Fruit fly (Drosophila melanogaster) whole organism, embryonic: ENCODE data around the gene TFAM.

Experiments used
- Aef1 ChIP-seq: fragments of 200-800 bp; sonication (Bioruptor generic); IDR thresholded peaks from 3 replicates; pipeline ENCODE4 v1.3.6; 2022; ENCODE audit warnings: missing biosample characterization, missing genetic modification characterization
- CG10366 ChIP-seq: fragments of 200-800 bp; sonication (Bioruptor generic); IDR thresholded peaks from 2 replicates; pipeline ENCODE4 v1.3.6; 2022; ENCODE audit warnings: missing biosample characterization, missing genetic modification characterization
- CG12071 ChIP-seq: fragments of 200-800 bp; sonication (Bioruptor generic); optimal IDR thresholded peaks from 3 replicates; lab custom pipeline; 2018; ENCODE audit warnings: missing biosample characterization, mild to moderate bottlenecking, missing genetic modification characterization
- CG12236 ChIP-seq: fragments of 200-800 bp; sonication (Bioruptor generic); optimal IDR thresholded peaks from 2 replicates; lab custom pipeline; 2016; ENCODE audit warnings: missing biosample characterization, missing genetic modification characterization
- CG12942 ChIP-seq: fragments of 200-800 bp; sonication (Bioruptor generic); optimal IDR thresholded peaks from 3 replicates; lab custom pipeline; 2016; ENCODE audit warnings: missing biosample characterization, missing genetic modification characterization
- CG14014 ChIP-seq: fragments of 200-800 bp; sonication (Bioruptor generic); IDR thresholded peaks from 2 replicates; pipeline ENCODE4 v1.3.6; 2022; ENCODE audit warnings: missing biosample characterization, missing genetic modification characterization
- CG14965 ChIP-seq: fragments of 200-800 bp; sonication (Bioruptor generic); optimal IDR thresholded peaks from 2 replicates; lab custom pipeline; 2016; ENCODE audit warnings: missing biosample characterization, missing genetic modification characterization, borderline replicate concordance
- CG1529 ChIP-seq: fragments of 200-800 bp; sonication (Bioruptor generic); optimal IDR thresholded peaks from 3 replicates; lab custom pipeline; 2018; ENCODE audit warnings: missing biosample characterization, missing genetic modification characterization
- CG17328 ChIP-seq: fragments of 200-800 bp; sonication (Bioruptor generic); IDR thresholded peaks from 2 replicates; pipeline ENCODE4 v1.3.6; 2022; ENCODE audit warnings: missing biosample characterization, missing genetic modification characterization
- CG17612 ChIP-seq: fragments of 200-800 bp; sonication (Bioruptor generic); IDR thresholded peaks from 2 replicates; pipeline ENCODE4 v1.3.6; 2022; ENCODE audit warnings: missing biosample characterization, missing genetic modification characterization
- CG17802 ChIP-seq: fragments of 200-800 bp; sonication (Bioruptor generic); optimal IDR thresholded peaks from 2 replicates; lab custom pipeline; 2018; ENCODE audit warnings: missing biosample characterization, mild to moderate bottlenecking, missing genetic modification characterization, moderate library complexity
- CG17912 ChIP-seq: fragments of 200-800 bp; sonication (Bioruptor generic); optimal IDR thresholded peaks from 2 replicates; lab custom pipeline; 2018; ENCODE audit warnings: missing biosample characterization, mild to moderate bottlenecking, missing genetic modification characterization
- CG1792 ChIP-seq: fragments of 200-800 bp; sonication (Bioruptor generic); optimal IDR thresholded peaks from 2 replicates; lab custom pipeline; 2016; ENCODE audit warnings: missing biosample characterization, missing genetic modification characterization
- CG30020 ChIP-seq: fragments of 200-800 bp; optimal IDR thresholded peaks from 2 replicates; lab custom pipeline; 2019; ENCODE audit warnings: missing biosample characterization, mild to moderate bottlenecking, missing genetic modification characterization, moderate library complexity
- CG33557 ChIP-seq: fragments of 200-800 bp; sonication (Bioruptor generic); optimal IDR thresholded peaks from 2 replicates; lab custom pipeline; 2019; ENCODE audit warnings: missing biosample characterization, mild to moderate bottlenecking, missing genetic modification characterization, moderate library complexity
- CG3847 ChIP-seq: fragments of 200-800 bp; sonication (Bioruptor generic); IDR thresholded peaks from 2 replicates; pipeline ENCODE4 v1.3.6; 2022; ENCODE audit warnings: missing biosample characterization, missing genetic modification characterization
- CG4282 ChIP-seq: fragments of 200-800 bp; sonication (Bioruptor generic); optimal IDR thresholded peaks from 2 replicates; lab custom pipeline; 2016; ENCODE audit warnings: missing biosample characterization, missing genetic modification characterization
- CG5180 ChIP-seq: fragments of 200-800 bp; sonication (Bioruptor generic); optimal IDR thresholded peaks from 3 replicates; lab custom pipeline; 2017; ENCODE audit warnings: missing biosample characterization, missing genetic modification characterization, mild to moderate bottlenecking, moderate library complexity, missing genetic modification reagents
- CG7963 ChIP-seq: fragments of 200-800 bp; sonication (Bioruptor generic); IDR thresholded peaks from 3 replicates; pipeline ENCODE4 v1.3.6; 2022; ENCODE audit warnings: missing biosample characterization, missing genetic modification characterization; ENCODE audit not compliant: partially characterized antibody
- CG8924 ChIP-seq: fragments of 200-800 bp; optimal IDR thresholded peaks from 3 replicates; lab custom pipeline; 2019; ENCODE audit warnings: missing biosample characterization, mild to moderate bottlenecking, missing genetic modification characterization, moderate library complexity
- CHES-1-like ChIP-seq: fragments of 200-800 bp; sonication (Bioruptor generic); optimal IDR thresholded peaks from 2 replicates; lab custom pipeline; 2016; ENCODE audit warnings: missing biosample characterization, missing genetic modification characterization
- CrebB ChIP-seq: fragments of 200-800 bp; sonication (Bioruptor generic); optimal IDR thresholded peaks from 3 replicates; lab custom pipeline; 2018; ENCODE audit warnings: missing biosample characterization, mild to moderate bottlenecking, missing genetic modification characterization
- D19A ChIP-seq: fragments of 200-800 bp; optimal IDR thresholded peaks from 3 replicates; lab custom pipeline; 2019; ENCODE audit warnings: missing biosample characterization, mild to moderate bottlenecking, missing genetic modification characterization, moderate library complexity
- Dad ChIP-seq: fragments of 200-800 bp; sonication (Bioruptor generic); optimal IDR thresholded peaks from 3 replicates; lab custom pipeline; 2016; ENCODE audit warnings: missing biosample characterization, missing genetic modification characterization
- Doc2 ChIP-seq: fragments of 200-800 bp; sonication (Bioruptor generic); IDR thresholded peaks from 2 replicates; pipeline ENCODE4 v1.3.6; 2022; ENCODE audit warnings: missing biosample characterization, missing genetic modification characterization
- Doc3 ChIP-seq: fragments of 200-800 bp; sonication (Bioruptor generic); IDR thresholded peaks from 3 replicates; pipeline ENCODE4 v1.3.6; 2022; ENCODE audit warnings: missing biosample characterization, missing genetic modification characterization; ENCODE audit not compliant: partially characterized antibody
- Ets97D ChIP-seq: fragments of 200-800 bp; sonication (Bioruptor generic); optimal IDR thresholded peaks from 3 replicates; lab custom pipeline; 2016; ENCODE audit warnings: missing biosample characterization, missing genetic modification characterization
- HLH4C ChIP-seq: fragments of 200-800 bp; sonication (Bioruptor generic); IDR thresholded peaks from 3 replicates; pipeline ENCODE4 v1.3.6; 2022; ENCODE audit warnings: missing biosample characterization, missing genetic modification characterization; ENCODE audit not compliant: partially characterized antibody
- MBD-R2 ChIP-seq: fragments of 200-800 bp; sonication (Bioruptor generic); IDR thresholded peaks from 2 replicates; pipeline ENCODE4 v1.3.6; 2022; ENCODE audit warnings: missing biosample characterization, missing genetic modification characterization
- NK7.1 ChIP-seq: fragments of 200-800 bp; sonication (Bioruptor generic); optimal IDR thresholded peaks from 3 replicates; lab custom pipeline; 2016; ENCODE audit warnings: missing biosample characterization, missing genetic modification characterization
- NfI ChIP-seq: fragments of 200-800 bp; sonication (Bioruptor generic); optimal IDR thresholded peaks from 3 replicates; lab custom pipeline; 2018; ENCODE audit warnings: missing biosample characterization, mild to moderate bottlenecking, missing genetic modification characterization, moderate library complexity
- Scr ChIP-seq: fragments of 200-800 bp; sonication (Bioruptor generic); IDR thresholded peaks from 2 replicates; pipeline ENCODE4 v1.3.6; 2022; ENCODE audit warnings: missing biosample characterization, missing genetic modification characterization; ENCODE audit not compliant: partially characterized antibody
- Sox102F ChIP-seq: fragments of 200-800 bp; sonication (Bioruptor generic); optimal IDR thresholded peaks from 2 replicates; lab custom pipeline; 2018; ENCODE audit warnings: missing biosample characterization, mild to moderate bottlenecking, missing genetic modification characterization, moderate library complexity
- Xrp1 ChIP-seq: fragments of 200-800 bp; sonication (Bioruptor generic); IDR thresholded peaks from 2 replicates; pipeline ENCODE4 v1.3.6; 2022; ENCODE audit warnings: missing biosample characterization, missing genetic modification characterization
- aop ChIP-seq: fragments of 200-800 bp; sonication (Bioruptor generic); IDR thresholded peaks from 2 replicates; pipeline ENCODE4 v1.3.6; 2022; ENCODE audit warnings: missing biosample characterization, missing genetic modification characterization
- ara ChIP-seq: fragments of 200-800 bp; sonication (Bioruptor generic); IDR thresholded peaks from 2 replicates; pipeline ENCODE4 v1.3.6; 2022; ENCODE audit warnings: missing biosample characterization, missing genetic modification characterization
- bbx ChIP-seq: fragments of 200-800 bp; sonication (Bioruptor generic); IDR thresholded peaks from 2 replicates; pipeline ENCODE4 v1.3.6; 2022; ENCODE audit warnings: missing biosample characterization, missing genetic modification characterization; ENCODE audit not compliant: partially characterized antibody
- chn ChIP-seq: fragments of 200-800 bp; sonication (Bioruptor generic); optimal IDR thresholded peaks from 2 replicates; lab custom pipeline; 2016; ENCODE audit warnings: missing biosample characterization, missing genetic modification characterization
- exex ChIP-seq: fragments of 200-800 bp; sonication (Bioruptor generic); optimal IDR thresholded peaks from 4 replicates; lab custom pipeline; 2018; ENCODE audit warnings: missing biosample characterization, mild to moderate bottlenecking, missing genetic modification characterization, moderate library complexity
- gcm2 ChIP-seq: fragments of 200-800 bp; sonication (Bioruptor generic); optimal IDR thresholded peaks from 2 replicates; lab custom pipeline; 2016; ENCODE audit warnings: missing biosample characterization, missing genetic modification characterization
- hbn ChIP-seq: fragments of 200-800 bp; sonication (Bioruptor generic); IDR thresholded peaks from 2 replicates; pipeline ENCODE4 v1.3.6; 2022; ENCODE audit warnings: missing biosample characterization, missing genetic modification characterization; ENCODE audit not compliant: partially characterized antibody
- mam ChIP-seq: fragments of 200-800 bp; sonication (Bioruptor generic); optimal IDR thresholded peaks from 3 replicates; lab custom pipeline; 2016; ENCODE audit warnings: missing biosample characterization, missing genetic modification characterization
- org-1 ChIP-seq: fragments of 200-800 bp; sonication (Bioruptor generic); optimal IDR thresholded peaks from 2 replicates; lab custom pipeline; 2017; ENCODE audit warnings: missing biosample characterization, missing genetic modification characterization
- phol ChIP-seq: fragments of 200-800 bp; sonication (Bioruptor generic); optimal IDR thresholded peaks from 3 replicates; lab custom pipeline; 2018; ENCODE audit warnings: missing biosample characterization, mild to moderate bottlenecking, missing genetic modification characterization, moderate library complexity
- psq ChIP-seq: fragments of 200-800 bp; sonication (Bioruptor generic); optimal IDR thresholded peaks from 2 replicates; lab custom pipeline; 2017; ENCODE audit warnings: missing biosample characterization, missing genetic modification characterization
- stwl ChIP-seq: fragments of 200-800 bp; sonication (Bioruptor generic); optimal IDR thresholded peaks from 3 replicates; lab custom pipeline; 2018; ENCODE audit warnings: missing biosample characterization, mild to moderate bottlenecking, missing genetic modification characterization, moderate library complexity
- tin ChIP-seq: fragments of 200-800 bp; sonication (Bioruptor generic); optimal IDR thresholded peaks from 3 replicates; lab custom pipeline; 2016; ENCODE audit warnings: missing biosample characterization, missing genetic modification characterization
- twi ChIP-seq: fragments of 200-800 bp; optimal IDR thresholded peaks from 2 replicates; lab custom pipeline; 2019; ENCODE audit warnings: missing biosample characterization, mild to moderate bottlenecking, missing genetic modification characterization, moderate library complexity
- vnd ChIP-seq: fragments of 200-800 bp; sonication (Bioruptor generic); IDR thresholded peaks from 3 replicates; pipeline ENCODE4 v1.3.6; 2022; ENCODE audit warnings: missing biosample characterization, missing genetic modification characterization; ENCODE audit not compliant: partially characterized antibody
- yki ChIP-seq: fragments of >200 bp; optimal IDR thresholded peaks from 3 replicates; lab custom pipeline; 2018

Gene TFAM

dm6 chr3R:20556281-20557113 lies 20.3 kb downstream of the TFAM start (continued):
- TF ChIP-seq exex (tag; lab: Kevin White, UChicago) (no peak), Dad (GFP tag; lab: Kevin White, UChicago) (no peak), NK7.1 (GFP tag; lab: Kevin White, UChicago) (no peak), CG30020 (tag; lab: Kevin White, UChicago) (no peak), yki (lab: Kevin White, UChicago) (no peak), ara (GFP tag; lab: Robert Waterston, UW) (peak; percentile 70), Sox102F (peak; percentile 47), CG33557 (GFP tag; lab: Kevin White, UChicago) (no peak), CG14965 (no peak), CG17612 (GFP tag; lab: Robert Waterston, UW) (peak; percentile 46; the same call in 1 of the 2 replicates), CG14014 (GFP tag; lab: Robert Waterston, UW) (peak; percentile 90), aop (GFP tag; lab: Robert Waterston, UW) (no peak), CrebB (no peak), gcm2 (GFP tag; lab: Kevin White, UChicago) (no peak), CG1792 (GFP tag; lab: Kevin White, UChicago) (peak; percentile 4), CG12942 (GFP tag; lab: Kevin White, UChicago) (peak; percentile 33), twi (tag; lab: Kevin White, UChicago) (no peak), CG5180 (GFP tag; lab: Kevin White, UChicago) (no peak), CG10366 (peak; percentile 69), CG12236 (GFP tag; lab: Kevin White, UChicago) (no peak), mam (peak; percentile 65), CG3847 (GFP tag; lab: Robert Waterston, UW) (peak; percentile 63), Aef1 (GFP tag; lab: Robert Waterston, UW) (peak; percentile 86), phol (tag; lab: Kevin White, UChicago) (peak; percentile 60), CG4282 (no peak), NfI (GFP tag; lab: Kevin White, UChicago) (peak; percentile 21), MBD-R2 (GFP tag; lab: Robert Waterston, UW) (peak; percentile 47; the same call in 1 of the 2 replicates), CG17328 (peak; percentile 62), vnd (no peak), Ets97D (GFP tag; lab: Kevin White, UChicago) (no peak), CG17802 (tag; lab: Kevin White, UChicago) (no peak), CG7963 (no peak), chn (GFP tag; lab: Kevin White, UChicago) (no peak), hbn (GFP tag; lab: Robert Waterston, UW) (no peak), bbx (GFP tag; lab: Robert Waterston, UW) (no peak), CG1529 (GFP tag; lab: Kevin White, UChicago) (no peak), CG12071 (GFP tag; lab: Kevin White, UChicago) (no peak), Doc2 (GFP tag; lab: Robert Waterston, UW) (no peak), Doc3 (GFP tag; lab: Robert Waterston, UW) (no peak), D19A (peak; percentile 40), Xrp1 (GFP tag; lab: Robert Waterston, UW) (peak; percentile 45), CG8924 (tag; lab: Kevin White, UChicago) (peak; percentile 74), org-1 (GFP tag; lab: Kevin White, UChicago) (peak; percentile 43), stwl (tag; lab: Kevin White, UChicago) (no peak), psq (GFP tag; lab: Kevin White, UChicago) (no peak), tin (GFP tag; lab: Kevin White, UChicago) (peak; percentile 52), CHES-1-like (GFP tag; lab: Kevin White, UChicago) (no peak), CG17912 (GFP tag; lab: Kevin White, UChicago) (no peak), HLH4C (GFP tag; lab: Robert Waterston, UW) (no peak), Scr (no peak)
